Fruit fly (Drosophila melanogaster): ENCODE data around the gene CG14011.
A peak's percentile ranks its signal among the peaks of the same experiment; 100 is the strongest.

DNA sequence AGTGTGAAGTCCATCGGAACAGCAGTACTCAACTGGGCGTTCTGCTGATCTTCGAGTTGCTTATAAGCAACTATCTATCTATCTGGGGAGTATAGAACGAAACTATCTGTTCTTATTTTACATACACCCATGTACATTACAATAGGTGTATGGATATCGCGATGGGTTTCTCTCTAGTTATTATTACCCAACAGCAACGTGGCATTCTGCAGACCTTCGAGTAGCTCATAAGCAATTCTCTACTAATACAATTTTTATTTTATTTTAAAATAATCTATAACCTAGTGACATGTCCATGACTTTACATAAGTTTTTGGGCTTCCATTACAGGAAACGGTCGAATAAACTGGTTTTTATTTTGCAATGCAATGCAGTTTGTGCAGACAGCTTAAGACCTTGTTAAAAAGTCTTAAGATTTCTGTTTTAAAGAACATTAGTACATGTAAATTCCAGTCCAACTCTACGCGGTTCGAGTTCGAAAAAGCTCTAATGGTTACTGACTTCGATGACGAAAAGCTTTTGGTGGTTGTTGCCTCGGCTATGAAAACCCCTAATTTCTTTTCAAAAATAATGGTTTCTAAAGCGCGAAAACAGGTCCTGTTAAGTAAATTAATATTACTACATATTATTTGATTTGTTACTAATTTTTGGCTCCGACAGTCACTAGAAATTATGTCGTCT, 43.0 kb upstream of the CG14011 start, which contains the start of gene Cyp6a16:
- no peak for TF ChIP-seq CG8478 (optimal IDR thresholded peaks at IDR 0.05)
- peak in 1 of 2 experiments; percentile 56 for TF ChIP-seq CTCF (optimal IDR thresholded peaks at IDR 0.05)
